Worm (Caenorhabditis elegans) whole organism, L3 larva: ENCODE data around the gene glr-4.

Experiments
- R02D3.7 ChIP-seq: fragments of 150-350 bp; optimal IDR thresholded peaks from 2 replicates; lab custom pipeline; 2014; ENCODE audit warnings: missing biosample characterization, missing genetic modification characterization
- ZK546.5 ChIP-seq: sonication (generic microtip); optimal IDR thresholded peaks from 2 replicates; lab custom pipeline; 2017; ENCODE audit warnings: missing biosample characterization, missing genetic modification characterization
- aly-2 ChIP-seq: fragments of 150-350 bp; optimal IDR thresholded peaks from 2 replicates; lab custom pipeline; 2014; ENCODE audit warnings: missing biosample characterization, missing genetic modification characterization
- ama-1 ChIP-seq: fragments of 150-350 bp; optimal IDR thresholded peaks from 2 replicates; lab custom pipeline; 2018
- ceh-16 ChIP-seq: sonication (generic microtip); optimal IDR thresholded peaks from 2 replicates; lab custom pipeline; 2017; ENCODE audit warnings: missing biosample characterization, missing genetic modification characterization
- ceh-28 ChIP-seq: fragments of 150-350 bp; optimal IDR thresholded peaks from 2 replicates; lab custom pipeline; 2014; ENCODE audit warnings: missing biosample characterization, missing genetic modification reagents, missing genetic modification characterization
- ceh-82 ChIP-seq: fragments of 150-350 bp; optimal IDR thresholded peaks from 2 replicates; lab custom pipeline; 2014; ENCODE audit warnings: missing biosample characterization, missing genetic modification characterization
- egl-27 ChIP-seq: sonication (generic microtip); optimal IDR thresholded peaks from 4 replicates; lab custom pipeline; 2017; ENCODE audit warnings: missing biosample characterization, missing genetic modification reagents, missing genetic modification characterization
- egl-5 ChIP-seq: fragments of 150-350 bp; optimal IDR thresholded peaks from 2 replicates; lab custom pipeline; 2017; ENCODE audit warnings: missing biosample characterization, missing genetic modification reagents, missing genetic modification characterization, inconsistent platforms
- elt-1 ChIP-seq: fragments of 150-350 bp; optimal IDR thresholded peaks from 2 replicates; lab custom pipeline; 2014; ENCODE audit warnings: missing biosample characterization, missing genetic modification characterization
- elt-2 ChIP-seq: sonication (generic microtip); optimal IDR thresholded peaks from 2 replicates; lab custom pipeline; 2016; ENCODE audit warnings: missing genetic modification reagents, mild to moderate bottlenecking, missing genetic modification characterization, missing compliant biosample characterization
- elt-3 ChIP-seq, 3 experiments: fragments of 150-350 bp in 1 of 3; sonication (generic microtip) in 2 of 3; optimal IDR thresholded peaks; 2 replicates in 2 of 3; 4 replicates in 1 of 3; lab custom pipeline; 2014 to 2017; ENCODE audit warnings: missing biosample characterization in 3 of 3, missing genetic modification characterization in 3 of 3
- eor-1 ChIP-seq, 2 experiments: fragments of 150-350 bp; optimal IDR thresholded peaks; 2 replicates each; lab custom pipeline; 2014 to 2018; ENCODE audit warnings: missing biosample characterization in 2 of 2, missing genetic modification characterization in 2 of 2
- fkh-10 ChIP-seq: sonication (generic microtip); optimal IDR thresholded peaks from 2 replicates; lab custom pipeline; 2017; ENCODE audit warnings: missing biosample characterization, missing genetic modification reagents, missing genetic modification characterization
- fos-1 ChIP-seq: fragments of 150-350 bp; optimal IDR thresholded peaks from 2 replicates; lab custom pipeline; 2014; ENCODE audit warnings: missing biosample characterization, missing genetic modification characterization
- hmg-11 ChIP-seq: sonication (generic microtip); optimal IDR thresholded peaks from 2 replicates; lab custom pipeline; 2016; ENCODE audit warnings: missing genetic modification characterization, missing compliant biosample characterization
- jun-1 ChIP-seq: fragments of 150-350 bp; optimal IDR thresholded peaks from 2 replicates; lab custom pipeline; 2014; ENCODE audit warnings: missing biosample characterization, missing genetic modification reagents, missing genetic modification characterization
- lin-39 ChIP-seq: fragments of 150-350 bp; optimal IDR thresholded peaks from 2 replicates; lab custom pipeline; 2018; ENCODE audit warnings: missing biosample characterization, missing genetic modification reagents, missing genetic modification characterization
- lsy-12 ChIP-seq: sonication (generic microtip); optimal IDR thresholded peaks from 2 replicates; lab custom pipeline; 2016; ENCODE audit warnings: mild to moderate bottlenecking, missing genetic modification characterization, missing compliant biosample characterization
- mdl-1 ChIP-seq: fragments of 150-350 bp; optimal IDR thresholded peaks from 2 replicates; lab custom pipeline; 2014; ENCODE audit warnings: missing biosample characterization, missing genetic modification characterization
- mml-1 ChIP-seq: fragments of 150-350 bp; sonication (generic microtip); optimal IDR thresholded peaks from 3 replicates; lab custom pipeline; 2014; ENCODE audit warnings: missing biosample characterization, missing genetic modification characterization
- nfya-1 ChIP-seq: sonication (generic microtip); optimal IDR thresholded peaks from 2 replicates; lab custom pipeline; 2017; ENCODE audit warnings: missing genetic modification characterization, mild to moderate bottlenecking, missing compliant biosample characterization, antibody characterized with exemption, moderate library complexity; ENCODE audit not compliant: insufficient read depth
- nhr-11 ChIP-seq: fragments of 150-350 bp; optimal IDR thresholded peaks from 2 replicates; lab custom pipeline; 2014; ENCODE audit warnings: missing biosample characterization, missing genetic modification characterization
- nhr-12 ChIP-seq: fragments of 150-350 bp; optimal IDR thresholded peaks from 2 replicates; lab custom pipeline; 2014; ENCODE audit warnings: missing biosample characterization, missing genetic modification characterization
- nhr-23 ChIP-seq: fragments of 150-350 bp; optimal IDR thresholded peaks from 2 replicates; lab custom pipeline; 2014; ENCODE audit warnings: missing biosample characterization, missing genetic modification reagents, missing genetic modification characterization
- nhr-237 ChIP-seq: fragments of 150-350 bp; optimal IDR thresholded peaks from 2 replicates; lab custom pipeline; 2014; ENCODE audit warnings: missing biosample characterization, missing genetic modification characterization
- nhr-25 ChIP-seq: sonication (generic microtip); optimal IDR thresholded peaks from 2 replicates; lab custom pipeline; 2017; ENCODE audit warnings: missing biosample characterization, missing genetic modification characterization
- nhr-43 ChIP-seq: sonication (generic microtip); optimal IDR thresholded peaks from 2 replicates; lab custom pipeline; 2016; ENCODE audit warnings: mild to moderate bottlenecking, missing genetic modification characterization, missing compliant biosample characterization; ENCODE audit not compliant: poor library complexity, severe bottlenecking
- nhr-67 ChIP-seq: fragments of 150-350 bp; optimal IDR thresholded peaks from 2 replicates; lab custom pipeline; 2014; ENCODE audit warnings: missing biosample characterization, missing genetic modification characterization
- nhr-76 ChIP-seq: fragments of 150-350 bp; sonication (generic microtip); optimal IDR thresholded peaks from 5 replicates; lab custom pipeline; 2014; ENCODE audit warnings: missing biosample characterization, missing genetic modification characterization
- nhr-77 ChIP-seq: fragments of 150-350 bp; optimal IDR thresholded peaks from 2 replicates; lab custom pipeline; 2014; ENCODE audit warnings: missing biosample characterization, missing genetic modification characterization
- pha-4 ChIP-seq: fragments of 150-350 bp; optimal IDR thresholded peaks from 2 replicates; lab custom pipeline; 2014; ENCODE audit warnings: missing biosample characterization, missing genetic modification reagents, missing genetic modification characterization
- pqm-1 ChIP-seq: fragments of 150-350 bp; optimal IDR thresholded peaks from 2 replicates; lab custom pipeline; 2017; ENCODE audit warnings: missing biosample characterization, missing genetic modification characterization, inconsistent platforms
- sea-2 ChIP-seq: fragments of 150-350 bp; sonication (generic microtip); optimal IDR thresholded peaks from 4 replicates; lab custom pipeline; 2014; ENCODE audit warnings: missing biosample characterization, missing genetic modification reagents, missing genetic modification characterization
- skn-1 ChIP-seq: fragments of 150-350 bp; optimal IDR thresholded peaks from 2 replicates; lab custom pipeline; 2014; ENCODE audit warnings: missing biosample characterization, missing genetic modification characterization
- snpc-4 ChIP-seq: fragments of 150-350 bp; optimal IDR thresholded peaks from 2 replicates; lab custom pipeline; 2014; ENCODE audit warnings: missing biosample characterization, missing genetic modification characterization
- tbx-2 ChIP-seq: sonication (generic microtip); optimal IDR thresholded peaks from 2 replicates; lab custom pipeline; 2016; ENCODE audit warnings: mild to moderate bottlenecking, missing genetic modification characterization, missing compliant biosample characterization
- unc-39 ChIP-seq: sonication (generic microtip); optimal IDR thresholded peaks from 4 replicates; lab custom pipeline; 2017; ENCODE audit warnings: missing biosample characterization, missing genetic modification characterization
- unc-62 ChIP-seq: fragments of 150-350 bp; sonication (generic microtip); optimal IDR thresholded peaks from 4 replicates; lab custom pipeline; 2014; ENCODE audit warnings: missing biosample characterization, missing genetic modification reagents, missing genetic modification characterization
- zag-1 ChIP-seq: fragments of 150-350 bp; optimal IDR thresholded peaks from 2 replicates; lab custom pipeline; 2014; ENCODE audit warnings: missing biosample characterization, missing genetic modification characterization
- ztf-11 ChIP-seq: fragments of 150-350 bp; optimal IDR thresholded peaks from 2 replicates; lab custom pipeline; 2014; ENCODE audit warnings: missing biosample characterization, missing genetic modification characterization
- ztf-4 ChIP-seq: fragments of 150-350 bp; optimal IDR thresholded peaks from 2 replicates; lab custom pipeline; 2014; ENCODE audit warnings: missing biosample characterization, missing genetic modification characterization

glr-4 gene

ce11 chrII:7791408-7792050 is 2.6 kb downstream of the glr-4 start:
- TF ChIP-seq ama-1 (no peak), jun-1 (tag; lab: Kevin White, UChicago) (no peak), nhr-11 (tag; lab: Kevin White, UChicago) (no peak), nhr-77 (tag; lab: Kevin White, UChicago) (no peak), skn-1 (tag; lab: Kevin White, UChicago) (no peak), lsy-12 (no peak), R02D3.7 (peak; percentile 18), fkh-10 (GFP tag; lab: Kevin White, UChicago) (no peak), nhr-23 (tag; lab: Kevin White, UChicago) (peak; percentile 67), tbx-2 (no peak), ceh-82 (tag; lab: Kevin White, UChicago) (peak; percentile 6), nhr-43 (tag; lab: Kevin White, UChicago) (peak; percentile 10), ceh-28 (tag; lab: Kevin White, UChicago) (peak; percentile 20), unc-39 (tag; lab: Kevin White, UChicago) (no peak), mdl-1 (tag; lab: Kevin White, UChicago) (no peak), ceh-16 (tag; lab: Kevin White, UChicago) (no peak), hmg-11 (tag; lab: Kevin White, UChicago) (no peak), pha-4 (peak; percentile 41), fos-1 (tag; lab: Kevin White, UChicago) (no peak), snpc-4 (tag; lab: Kevin White, UChicago) (no peak), nhr-67 (tag; lab: Kevin White, UChicago) (no peak), elt-2 (tag; lab: Kevin White, UChicago) (no peak), nfya-1 (no peak), lin-39 (tag; lab: Kevin White, UChicago) (no peak), sea-2 (GFP tag; lab: Kevin White, UChicago) (no peak), egl-5 (no peak), aly-2 (no peak), elt-1 (no peak), pqm-1 (tag; lab: Kevin White, UChicago) (no peak), eor-1 (tag; optimal IDR thresholded peaks at IDR 0.05; lab: Kevin White, UChicago) (no peak), elt-3 (tag; optimal IDR thresholded peaks at IDR 0.05; lab: Kevin White, UChicago) (no peak)

- no peak for TF ChIP-seq elt-2 (tag; lab: Kevin White, UChicago)
- TF ChIP-seq tbx-2 = no peak
- no peak for TF ChIP-seq mml-1
- TF ChIP-seq nhr-23 (tag; lab: Kevin White, UChicago) = peak; percentile 60
- TF ChIP-seq nhr-76 (tag; lab: Kevin White, UChicago) = no peak
- peak; percentile 79 for TF ChIP-seq ama-1
- TF ChIP-seq elt-3 (tag; optimal IDR thresholded peaks at IDR 0.05; lab: Kevin White, UChicago) = peak in 1 of 3 experiments; percentile 50
- peak; percentile 74 for TF ChIP-seq nhr-25 (tag; lab: Kevin White, UChicago)
Observed at ce11 chrII:7790324-7790898, 3.7 kb downstream of the glr-4 start, which contains the start of gene srlf-1. srlf-1 (plus strand) TSS chrII:7790591.

ce11 chrII:7789605-7790004 is 4.5 kb downstream of the glr-4 start:
- TF ChIP-seq elt-1 (peak; percentile 59), nhr-25 (tag; lab: Kevin White, UChicago) (peak; percentile 60), ceh-28 (tag; lab: Kevin White, UChicago) (peak; percentile 17), nhr-23 (tag; lab: Kevin White, UChicago) (peak; percentile 58), nfya-1 (no peak)

- TF ChIP-seq R02D3.7 (no peak), ztf-4 (tag; lab: Kevin White, UChicago) (no peak), nhr-237 (tag; lab: Kevin White, UChicago) (no peak), aly-2 (no peak), nhr-67 (tag; lab: Kevin White, UChicago) (no peak), zag-1 (tag; lab: Kevin White, UChicago) (no peak), elt-1 (no peak), nhr-12 (no peak), elt-3 (tag; optimal IDR thresholded peaks at IDR 0.05; lab: Kevin White, UChicago) (no peak), mdl-1 (tag; lab: Kevin White, UChicago) (no peak), nhr-76 (tag; lab: Kevin White, UChicago) (no peak), egl-27 (tag; lab: Kevin White, UChicago) (no peak), ztf-11 (tag; lab: Kevin White, UChicago) (no peak), nhr-43 (tag; lab: Kevin White, UChicago) (no peak), nfya-1 (no peak), ZK546.5 (tag; lab: Kevin White, UChicago) (no peak), nhr-11 (tag; lab: Kevin White, UChicago) (no peak), unc-62 (GFP tag; lab: Kevin White, UChicago) (no peak)
Observed at ce11 chrII:7783467-7783959, 10.6 kb downstream of the glr-4 start, which contains the start of gene skr-17. skr-17 (plus strand) TSS chrII:7783517.
